Worm (Caenorhabditis elegans) whole organism, L4/young adult: Measurements from ENCODE around the gene lec-10.

Experiments used
- dao-5 ChIP-seq: sonication (generic microtip); optimal IDR thresholded peaks from 2 replicates; lab custom pipeline; 2016; ENCODE audit warnings: missing genotype, missing genetic modification characterization, moderate library complexity, missing compliant biosample characterization
- him-1 ChIP-seq: sonication (generic microtip); optimal IDR thresholded peaks from 2 replicates; lab custom pipeline; 2016; ENCODE audit warnings: missing genotype, missing genetic modification reagents, missing genetic modification characterization, missing compliant biosample characterization

DNA sequence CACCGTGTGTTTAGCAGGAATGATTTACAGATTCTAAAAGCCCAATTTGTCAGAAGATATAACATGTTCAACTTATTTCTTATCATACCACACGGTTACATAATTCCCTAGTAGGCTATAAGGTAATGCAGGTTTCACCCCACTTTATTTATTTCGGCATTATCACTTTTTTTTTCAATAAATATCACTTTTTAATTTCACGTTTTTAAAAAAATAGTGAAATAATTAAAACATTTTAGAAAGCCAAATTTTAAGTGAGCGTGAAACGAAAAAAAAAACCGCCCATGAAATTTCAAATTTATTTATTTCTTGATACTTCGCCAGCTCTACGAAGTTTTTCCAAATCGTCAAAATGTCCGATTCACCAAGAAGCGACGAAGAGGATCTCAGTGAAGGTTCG is 40.6 kb downstream of the lec-10 start, which contains the start of gene fbxa-196:
- TF ChIP-seq him-1 (tag; lab: Kevin White, UChicago) (no peak), dao-5 (no peak)
